Worm (Caenorhabditis elegans) whole organism, L4 larva: ENCODE measurements around the gene srsx-30.

Experiments
- F37D6.2 ChIP-seq: sonication (generic microtip); optimal IDR thresholded peaks from 2 replicates; lab custom pipeline; 2016; ENCODE audit warnings: mild to moderate bottlenecking, missing genetic modification characterization, missing compliant biosample characterization
- T20F7.1 ChIP-seq: fragments of 200-800 bp; sonication (Bioruptor generic); optimal IDR thresholded peaks from 2 replicates; lab custom pipeline; 2018; ENCODE audit warnings: mild to moderate bottlenecking, missing genetic modification characterization, missing compliant biosample characterization
- ZK546.5 ChIP-seq, 2 experiments: sonication (generic microtip); optimal IDR thresholded peaks; 2 replicates each; lab custom pipeline; 2017; ENCODE audit warnings: missing biosample characterization in 2 of 2, missing genetic modification characterization in 2 of 2
- aha-1 ChIP-seq: fragments of 150-350 bp; peaks from one replicate; lab custom pipeline; 2014; ENCODE audit warnings: missing biosample characterization, missing genetic modification characterization
- ceh-32 ChIP-seq: sonication (generic microtip); optimal IDR thresholded peaks from 2 replicates; lab custom pipeline; 2016; ENCODE audit warnings: mild to moderate bottlenecking, missing genetic modification characterization, missing compliant biosample characterization; ENCODE audit not compliant: poor library complexity
- daf-12 ChIP-seq: fragments of 150-350 bp; optimal IDR thresholded peaks from 2 replicates; lab custom pipeline; 2014; ENCODE audit warnings: missing biosample characterization, missing genetic modification reagents, missing genetic modification characterization
- daf-16 ChIP-seq, 3 experiments: sonication (generic microtip); optimal IDR thresholded peaks; 2 replicates each; lab custom pipeline; 2016 to 2017; ENCODE audit warnings: missing genetic modification characterization in 3 of 3, missing genetic modification reagents in 3 of 3, mild to moderate bottlenecking in 2 of 3, missing compliant biosample characterization in 2 of 3, missing biosample characterization in 1 of 3, moderate library complexity in 1 of 3
- daf-19 ChIP-seq: fragments of 200-800 bp; sonication (Bioruptor generic); conservative IDR thresholded peaks from 2 replicates; pipeline ENCODE4 v1.3.6; 2022; ENCODE audit warnings: missing genetic modification characterization, missing compliant biosample characterization
- duxl-1 ChIP-seq: sonication (generic microtip); optimal IDR thresholded peaks from 2 replicates; lab custom pipeline; 2016; ENCODE audit warnings: mild to moderate bottlenecking, missing genetic modification characterization, moderate library complexity, missing compliant biosample characterization; ENCODE audit not compliant: poor library complexity
- dve-1 ChIP-seq: sonication (generic microtip); optimal IDR thresholded peaks from 2 replicates; lab custom pipeline; 2017; ENCODE audit warnings: antibody characterized with exemption, mild to moderate bottlenecking, missing genetic modification characterization, missing compliant biosample characterization; ENCODE audit not compliant: insufficient read depth
- egl-43 ChIP-seq: fragments of 200-800 bp; sonication (Bioruptor generic); IDR thresholded peaks from 2 replicates; pipeline ENCODE4 v1.3.6; 2022; ENCODE audit warnings: missing genetic modification reagents, missing genetic modification characterization, missing compliant biosample characterization
- fos-1 ChIP-seq: fragments of 150-350 bp; optimal IDR thresholded peaks from 2 replicates; lab custom pipeline; 2014; ENCODE audit warnings: missing biosample characterization, missing genetic modification characterization
- gei-8 ChIP-seq: fragments of 200-800 bp; sonication (Bioruptor generic); optimal IDR thresholded peaks from 2 replicates; lab custom pipeline; 2018; ENCODE audit warnings: mild to moderate bottlenecking, missing genetic modification characterization, missing compliant biosample characterization
- hif-1 ChIP-seq, 2 experiments: sonication (generic microtip); optimal IDR thresholded peaks; 2 replicates each; lab custom pipeline; 2016 to 2017; ENCODE audit warnings: missing compliant biosample characterization in 2 of 2, missing genetic modification characterization in 2 of 2, missing genetic modification reagents in 2 of 2, missing genotype in 2 of 2, mild to moderate bottlenecking in 1 of 2
- hmg-1.1 ChIP-seq: fragments of 200-800 bp; sonication (Bioruptor generic); IDR thresholded peaks from 2 replicates; pipeline ENCODE4 v1.3.6; 2022; ENCODE audit warnings: missing genetic modification reagents, missing genetic modification characterization, missing compliant biosample characterization
- lin-13 ChIP-seq: fragments of 150-350 bp; optimal IDR thresholded peaks from 2 replicates; lab custom pipeline; 2014; ENCODE audit warnings: missing biosample characterization, missing genetic modification reagents, missing genetic modification characterization
- lin-15B ChIP-seq: fragments of 150-350 bp; sonication (generic microtip); optimal IDR thresholded peaks from 3 replicates; lab custom pipeline; 2014; ENCODE audit warnings: missing biosample characterization, missing genetic modification characterization
- lin-38 ChIP-seq: fragments of 200-800 bp; sonication (Bioruptor generic); IDR thresholded peaks from 2 replicates; pipeline ENCODE4 v1.3.6; 2022; ENCODE audit warnings: missing genetic modification reagents, missing genetic modification characterization, missing compliant biosample characterization
- lin-39 ChIP-seq: fragments of 150-350 bp; optimal IDR thresholded peaks from 2 replicates; lab custom pipeline; 2014; ENCODE audit warnings: missing biosample characterization, missing genetic modification reagents, missing genetic modification characterization
- lsy-2 ChIP-seq, 2 experiments: fragments of 150-350 bp in 1 of 2; sonication (generic microtip) in 1 of 2; optimal IDR thresholded peaks; 2 replicates each; lab custom pipeline; 2014 to 2017; ENCODE audit warnings: missing biosample characterization in 2 of 2, missing genetic modification characterization in 2 of 2
- madf-9 ChIP-seq: fragments of 200-800 bp; sonication (Bioruptor generic); conservative IDR thresholded peaks from 2 replicates; pipeline ENCODE4 v1.3.6; 2022; ENCODE audit warnings: missing genetic modification reagents, missing genetic modification characterization, missing compliant biosample characterization
- mdt-29 ChIP-seq: fragments of 200-800 bp; sonication (Bioruptor generic); IDR thresholded peaks from 2 replicates; pipeline ENCODE4 v1.3.6; 2022; ENCODE audit warnings: missing genetic modification reagents, missing genetic modification characterization, missing compliant biosample characterization
- mes-2 ChIP-seq: sonication (generic microtip); optimal IDR thresholded peaks from 2 replicates; lab custom pipeline; 2016; ENCODE audit warnings: missing genotype, mild to moderate bottlenecking, missing genetic modification characterization, missing compliant biosample characterization; ENCODE audit not compliant: poor library complexity, severe bottlenecking
- mxl-2 ChIP-seq: fragments of 200-800 bp; sonication (Bioruptor generic); conservative IDR thresholded peaks from 2 replicates; pipeline ENCODE4 v1.3.6; 2022; ENCODE audit warnings: missing genetic modification reagents, missing genetic modification characterization, missing compliant biosample characterization
- nhr-237 ChIP-seq: sonication (generic microtip); optimal IDR thresholded peaks from 2 replicates; lab custom pipeline; 2017; ENCODE audit warnings: missing biosample characterization, missing genetic modification characterization
- nhr-28 ChIP-seq: fragments of 150-350 bp; optimal IDR thresholded peaks from 2 replicates; lab custom pipeline; 2014; ENCODE audit warnings: missing biosample characterization, missing genetic modification characterization
- nhr-76 ChIP-seq: fragments of 150-350 bp; optimal IDR thresholded peaks from 2 replicates; lab custom pipeline; 2014; ENCODE audit warnings: missing biosample characterization, missing genetic modification characterization
- pha-4 ChIP-seq, 2 experiments: fragments of 150-350 bp in 1 of 2; fragments of 200-800 bp in 1 of 2; sonication (Bioruptor generic) in 1 of 2; IDR thresholded peaks in 1 of 2; optimal IDR thresholded peaks in 1 of 2; 2 replicates each; pipeline versions ENCODE4 v1.3.6 to Lab custom; 2014 to 2022; ENCODE audit warnings: missing genetic modification characterization in 2 of 2, missing genetic modification reagents in 2 of 2, missing biosample characterization in 1 of 2, missing compliant biosample characterization in 1 of 2
- saeg-2 ChIP-seq: fragments of 200-800 bp; sonication (Bioruptor generic); IDR thresholded peaks from 2 replicates; pipeline ENCODE4 v1.3.6; 2022; ENCODE audit warnings: missing genetic modification reagents, missing genetic modification characterization, missing compliant biosample characterization
- sdz-12 ChIP-seq: fragments of 200-800 bp; sonication (Bioruptor generic); optimal IDR thresholded peaks from 2 replicates; lab custom pipeline; 2018; ENCODE audit warnings: mild to moderate bottlenecking, missing genetic modification characterization, missing compliant biosample characterization
- set-16 ChIP-seq: fragments of 200-800 bp; sonication (Bioruptor generic); IDR thresholded peaks from 2 replicates; pipeline ENCODE4 v1.3.6; 2022; ENCODE audit warnings: missing genetic modification reagents, missing genetic modification characterization, missing compliant biosample characterization
- spr-3 ChIP-seq: fragments of 200-800 bp; sonication (Bioruptor generic); optimal IDR thresholded peaks from 2 replicates; lab custom pipeline; 2018; ENCODE audit warnings: mild to moderate bottlenecking, missing genetic modification characterization, missing compliant biosample characterization
- unc-62 ChIP-seq, 3 experiments: fragments of 150-350 bp in 1 of 3; sonication (generic microtip); optimal IDR thresholded peaks in 2 of 3; peaks in 1 of 3; 1 replicate in 1 of 3; 2 replicates in 2 of 3; lab custom pipeline; 2014 to 2017; ENCODE audit warnings: missing biosample characterization in 3 of 3, missing genetic modification characterization in 3 of 3, missing genetic modification reagents in 3 of 3, missing genotype in 1 of 3
- ztf-7 ChIP-seq: fragments of 150-350 bp; optimal IDR thresholded peaks from 2 replicates; lab custom pipeline; 2014; ENCODE audit warnings: missing biosample characterization, missing genetic modification characterization

Gene srsx-30

ce11 chrV:10178166-10178565 lies 19.5 kb downstream of the srsx-30 start (continued):
- TF ChIP-seq mxl-2 (GFP tag; lab: Robert Waterston, UW): no peak

- TF ChIP-seq lsy-2 (tag; optimal IDR thresholded peaks at IDR 0.05; lab: Kevin White, UChicago) (no peak), daf-16 (GFP tag; optimal IDR thresholded peaks at IDR 0.05; lab: Kevin White, UChicago) (no peak), daf-16 (tag; optimal IDR thresholded peaks at IDR 0.05; lab: Kevin White, UChicago) (peak; percentile 49), gei-8 (GFP tag; lab: Kevin White, UChicago) (no peak), F37D6.2 (tag; lab: Kevin White, UChicago) (no peak), duxl-1 (tag; lab: Kevin White, UChicago) (no peak), hmg-1.1 (GFP tag; lab: Robert Waterston, UW) (no peak), hif-1 (tag; optimal IDR thresholded peaks at IDR 0.05; lab: Kevin White, UChicago) (peak in 1 of 2 experiments; percentile 74), dve-1 (tag; lab: Kevin White, UChicago) (peak; percentile 4), lin-13 (GFP tag; lab: Kevin White, UChicago) (no peak), nhr-76 (no peak), madf-9 (GFP tag; lab: Robert Waterston, UW) (no peak), set-16 (no peak), ceh-32 (no peak), T20F7.1 (no peak), nhr-28 (tag; lab: Kevin White, UChicago) (peak; percentile 27), lin-38 (GFP tag; lab: Robert Waterston, UW) (no peak), mes-2 (no peak), daf-19 (GFP tag; lab: Robert Waterston, UW) (no peak), egl-43 (GFP tag; lab: Robert Waterston, UW) (no peak), spr-3 (no peak), ZK546.5 (tag; optimal IDR thresholded peaks at IDR 0.05; lab: Kevin White, UChicago) (no peak), saeg-2 (no peak), daf-12 (no peak)
These were observed 20.6 kb downstream of the srsx-30 start, which contains the start of gene cul-5 for ce11 chrV:10179235-10179634. cul-5 (plus strand) TSS chrV:10179535.

ce11 chrV:10182984-10183383 lies 24.4 kb downstream of the srsx-30 start, which contains the start of gene ZK856.4:
ZK856.4 (plus strand) TSS chrV:10183284.
- TF ChIP-seq nhr-237 (no peak), nhr-76 (no peak), T20F7.1 (no peak), pha-4 (GFP tag; IDR thresholded peaks at IDR 0.05; lab: Robert Waterston, UW) (no peak), pha-4 (tag; optimal IDR thresholded peaks at IDR 0.05; lab: Kevin White, UChicago) (no peak)

ce11 chrV:10183810-10184209 lies 25.2 kb downstream of the srsx-30 start:
- TF ChIP-seq pha-4 (GFP tag; IDR thresholded peaks at IDR 0.05; lab: Robert Waterston, UW) (no peak), pha-4 (tag; optimal IDR thresholded peaks at IDR 0.05; lab: Kevin White, UChicago) (no peak), lsy-2 (tag; optimal IDR thresholded peaks at IDR 0.05; lab: Kevin White, UChicago) (no peak), mdt-29 (no peak), sdz-12 (GFP tag; lab: Kevin White, UChicago) (no peak), unc-62 (GFP tag; optimal IDR thresholded peaks at IDR 0.05 in 1 of 2; lab: Kevin White, UChicago) (peak in 1 of 2 experiments; percentile 77), unc-62 (tag; optimal IDR thresholded peaks at IDR 0.05; lab: Kevin White, UChicago) (no peak), aha-1 (tag; lab: Kevin White, UChicago) (peak; percentile 66)

- TF ChIP-seq ZK546.5 (tag; optimal IDR thresholded peaks at IDR 0.05; lab: Kevin White, UChicago): no peak
- TF ChIP-seq ztf-7 (tag; lab: Kevin White, UChicago): no peak
- TF ChIP-seq lin-15B (tag; lab: Kevin White, UChicago): no peak
- no peak for TF ChIP-seq lin-39
- no peak for TF ChIP-seq fos-1
- peak in 1 of 2 experiments; percentile 90 for TF ChIP-seq unc-62 (GFP tag; optimal IDR thresholded peaks at IDR 0.05 in 1 of 2; lab: Kevin White, UChicago)
- TF ChIP-seq unc-62 (tag; optimal IDR thresholded peaks at IDR 0.05; lab: Kevin White, UChicago): no peak
These were observed 27.1 kb downstream of the srsx-30 start, which contains the start of gene ZK856.18 for ce11 chrV:10185719-10186118. ZK856.18 (minus strand) TSS chrV:10186007.
